Worm (Caenorhabditis elegans): ENCODE data around the gene fbxa-54.

fbxa-54 gene

ce11 chrIII:1002510-1002909 lies 46.4 kb downstream of the fbxa-54 start, which contains the start of gene clec-150:
clec-150 (plus strand) TSS chrIII:1002707.
- TF ChIP-seq unc-86 (tag; optimal IDR thresholded peaks at IDR 0.05) = no peak
- no peak for TF ChIP-seq nhr-11 (tag; optimal IDR thresholded peaks at IDR 0.05)
- TF ChIP-seq efl-1 (optimal IDR thresholded peaks at IDR 0.05) = no peak
- TF ChIP-seq efl-1 (GFP tag; optimal IDR thresholded peaks at IDR 0.05 in 1 of 2) = peak in 1 of 2 experiments; percentile 79
- no peak for TF ChIP-seq nhr-19 (GFP tag; conservative IDR thresholded peaks at IDR 0.05)
- TF ChIP-seq ceh-63 (GFP tag; optimal IDR thresholded peaks at IDR 0.05) = no peak
- TF ChIP-seq irx-1 (tag; optimal IDR thresholded peaks at IDR 0.05) = no peak
- no peak for TF ChIP-seq fkh-10 (GFP tag; optimal IDR thresholded peaks at IDR 0.05)
- peak; percentile 89 for TF ChIP-seq elt-2 (tag; optimal IDR thresholded peaks at IDR 0.05)
- no peak for TF ChIP-seq mef-2 (tag; optimal IDR thresholded peaks at IDR 0.05)
- peak; percentile 5 for TF ChIP-seq nhr-20 (tag; optimal IDR thresholded peaks at IDR 0.05)
- no peak for TF ChIP-seq tlp-1 (tag; optimal IDR thresholded peaks at IDR 0.05)
- TF ChIP-seq lin-35 (GFP tag; optimal IDR thresholded peaks at IDR 0.05) = peak in 1 of 2 experiments; percentile 14
- no peak for TF ChIP-seq xbp-1 (tag; optimal IDR thresholded peaks at IDR 0.05)
- no peak for TF ChIP-seq nhr-90 (tag; optimal IDR thresholded peaks at IDR 0.05; ENCODE audit: poor library complexity)

ce11 chrIII:1004464-1004863 lies 48.3 kb downstream of the fbxa-54 start:
- TF ChIP-seq fkh-8 (tag; optimal IDR thresholded peaks at IDR 0.05) = no peak
- no peak for TF ChIP-seq ceh-63 (GFP tag; optimal IDR thresholded peaks at IDR 0.05)
- TF ChIP-seq efl-3 (GFP tag; optimal IDR thresholded peaks at IDR 0.05) = no peak
- TF ChIP-seq hlh-17 (GFP tag; optimal IDR thresholded peaks at IDR 0.05; ENCODE audit: borderline replicate concordance) = no peak
- TF ChIP-seq skn-1 (tag; optimal IDR thresholded peaks at IDR 0.05) = no peak
- no peak for TF ChIP-seq lin-39 (tag; optimal IDR thresholded peaks at IDR 0.05)
- no peak for TF ChIP-seq efl-1 (optimal IDR thresholded peaks at IDR 0.05)
- TF ChIP-seq efl-1 (GFP tag; optimal IDR thresholded peaks at IDR 0.05 in 1 of 2) = peak in 1 of 2 experiments; percentile 47

Measured in whole organism, L1 larva.